Fruit fly (Drosophila melanogaster) whole organism: ENCODE results near the gene Atg8a.

Experiments
- CG8478 ChIP-seq: fragments of >200 bp; optimal IDR thresholded peaks from 2 replicates; lab custom pipeline; 2018; ENCODE audit warnings: inconsistent platforms
- Dll ChIP-seq: fragments of >200 bp; optimal IDR thresholded peaks from 2 replicates; lab custom pipeline; 2017
- EcR ChIP-seq, 2 experiments: fragments of >200 bp; optimal IDR thresholded peaks; 2 replicates each; lab custom pipeline; 2017; ENCODE audit warnings: missing biosample characterization in 2 of 2, missing genetic modification characterization in 2 of 2, missing genetic modification reagents in 2 of 2
- pan ChIP-seq: fragments of >200 bp; optimal IDR thresholded peaks from 2 replicates; lab custom pipeline; 2017
- psq ChIP-seq: fragments of >200 bp; optimal IDR thresholded peaks from 2 replicates; lab custom pipeline; 2017
- usp ChIP-seq: fragments of >200 bp; optimal IDR thresholded peaks from 2 replicates; lab custom pipeline; 2017; ENCODE audit warnings: missing biosample characterization, missing genetic modification characterization, mixed read lengths

The Atg8a gene

dm6 chrX:10768043-10768674 lies at the start of gene Atg8a, which contains the start of gene BTBD9:
Gene Atg8a (minus strand): TSS chrX:10768338.
Gene BTBD9 (plus strand): TSS chrX:10768537.
- TF ChIP-seq psq (lab: Kevin White, UChicago) (no peak), pan (lab: Kevin White, UChicago) (no peak), EcR (GFP tag; optimal IDR thresholded peaks at IDR 0.05; lab: Kevin White, UChicago) (no peak), CG8478 (no peak), usp (GFP tag; lab: Kevin White, UChicago) (no peak), Dll (lab: Kevin White, UChicago) (no peak)

dm6 chrX:10816856-10817255 lies 48.7 kb upstream of the Atg8a start:
- TF ChIP-seq usp (GFP tag; lab: Kevin White, UChicago) = no peak
- no peak for TF ChIP-seq Dll (lab: Kevin White, UChicago)
- TF ChIP-seq CG8478 = peak; percentile 8

dm6 chrX:10815511-10816080 lies 47.5 kb upstream of the Atg8a start:
- TF ChIP-seq psq (lab: Kevin White, UChicago) (no peak), pan (lab: Kevin White, UChicago) (no peak), CG8478 (peak; percentile 14), Dll (lab: Kevin White, UChicago) (peak; percentile 36), EcR (GFP tag; optimal IDR thresholded peaks at IDR 0.05; lab: Kevin White, UChicago) (no peak), usp (GFP tag; lab: Kevin White, UChicago) (no peak)

dm6 chrX:10814832-10815372 lies 46.8 kb upstream of the Atg8a start:
- no peak for TF ChIP-seq Dll (lab: Kevin White, UChicago)

dm6 chrX:10814113-10814512 lies 46.0 kb upstream of the Atg8a start:
- TF ChIP-seq EcR (GFP tag; optimal IDR thresholded peaks at IDR 0.05; lab: Kevin White, UChicago) = no peak
- no peak for TF ChIP-seq usp (GFP tag; lab: Kevin White, UChicago)
- TF ChIP-seq Dll (lab: Kevin White, UChicago) = peak; percentile 27

dm6 chrX:10808684-10809083 lies 40.5 kb upstream of the Atg8a start:
- no peak for TF ChIP-seq psq (lab: Kevin White, UChicago)
- TF ChIP-seq EcR (GFP tag; optimal IDR thresholded peaks at IDR 0.05; lab: Kevin White, UChicago) = no peak
- TF ChIP-seq pan (lab: Kevin White, UChicago) = no peak

- TF ChIP-seq psq (lab: Kevin White, UChicago) (no peak), Dll (lab: Kevin White, UChicago) (peak; percentile 47)
These were observed 38.7 kb upstream of the Atg8a start for dm6 chrX:10806718-10807412.

dm6 chrX:10805651-10806191 lies 37.6 kb upstream of the Atg8a start:
- TF ChIP-seq EcR (GFP tag; optimal IDR thresholded peaks at IDR 0.05; lab: Kevin White, UChicago) (no peak), Dll (lab: Kevin White, UChicago) (peak; percentile 71)

- TF ChIP-seq CG8478 (no peak), pan (lab: Kevin White, UChicago) (no peak), Dll (lab: Kevin White, UChicago) (no peak), EcR (GFP tag; optimal IDR thresholded peaks at IDR 0.05; lab: Kevin White, UChicago) (no peak), usp (GFP tag; lab: Kevin White, UChicago) (no peak), psq (lab: Kevin White, UChicago) (no peak)
These were observed 35.9 kb upstream of the Atg8a start for dm6 chrX:10804042-10804441.

- no peak for TF ChIP-seq psq (lab: Kevin White, UChicago)
These were observed 34.6 kb upstream of the Atg8a start for dm6 chrX:10802457-10803378.

dm6 chrX:10801827-10802456 lies 33.8 kb upstream of the Atg8a start:
- no peak for TF ChIP-seq CG8478
- TF ChIP-seq EcR (GFP tag; optimal IDR thresholded peaks at IDR 0.05; lab: Kevin White, UChicago) = peak in 1 of 2 experiments; percentile 93

- TF ChIP-seq usp (GFP tag; lab: Kevin White, UChicago) (no peak), CG8478 (no peak), psq (lab: Kevin White, UChicago) (no peak), pan (lab: Kevin White, UChicago) (no peak), EcR (GFP tag; optimal IDR thresholded peaks at IDR 0.05; lab: Kevin White, UChicago) (no peak), Dll (lab: Kevin White, UChicago) (no peak)
These were observed 32.9 kb upstream of the Atg8a start for dm6 chrX:10801033-10801432.
